Worm (Caenorhabditis elegans) whole organism, L4/young adult: Measurements from ENCODE around the gene frm-10.

Experiments
- W03F9.2 ChIP-seq: fragments of 150-350 bp; optimal IDR thresholded peaks from 2 replicates; lab custom pipeline; 2014; ENCODE audit warnings: missing biosample characterization, missing genetic modification characterization
- dao-5 ChIP-seq: sonication (generic microtip); optimal IDR thresholded peaks from 2 replicates; lab custom pipeline; 2016; ENCODE audit warnings: missing genotype, missing genetic modification characterization, moderate library complexity, missing compliant biosample characterization
- him-1 ChIP-seq: sonication (generic microtip); optimal IDR thresholded peaks from 2 replicates; lab custom pipeline; 2016; ENCODE audit warnings: missing genotype, missing genetic modification reagents, missing genetic modification characterization, missing compliant biosample characterization

DNA sequence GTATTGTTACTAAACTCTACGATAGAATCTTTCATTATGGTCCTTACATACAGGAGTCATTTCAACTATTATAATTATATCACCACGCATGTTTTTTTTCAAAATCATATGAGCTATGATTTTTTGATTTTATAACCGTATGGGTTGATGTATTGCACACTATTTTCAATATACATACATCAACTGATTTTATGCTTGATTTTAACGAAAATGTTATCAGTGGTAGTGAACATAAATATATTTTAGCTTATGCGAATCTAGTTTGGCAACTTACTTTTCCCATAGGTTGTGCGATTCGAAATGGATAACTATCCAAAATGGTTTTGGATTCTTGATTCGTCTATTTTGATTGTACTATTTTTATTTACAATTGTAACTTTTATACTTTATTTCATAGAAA lies 39.4 kb upstream of the frm-10 start, which contains the start of gene srv-10:
- TF ChIP-seq him-1 (tag; lab: Kevin White, UChicago) (no peak), dao-5 (tag; lab: Kevin White, UChicago) (no peak), W03F9.2 (no peak)
